Worm (Caenorhabditis elegans) whole organism, midembryonic: Measurements from ENCODE around the gene dcaf-1.

ENCODE experiments used
- T22C8.4 ChIP-seq: fragments of 200-800 bp; sonication (Bioruptor generic); IDR thresholded peaks from 2 replicates; pipeline ENCODE4 v1.3.6; 2022; ENCODE audit warnings: missing genetic modification characterization, missing compliant biosample characterization
- cog-1 ChIP-seq: sonication (generic microtip); optimal IDR thresholded peaks from 2 replicates; lab custom pipeline; 2016; ENCODE audit warnings: missing genetic modification characterization, missing compliant biosample characterization
- flt-1 ChIP-seq: fragments of 200-800 bp; sonication (Bioruptor generic); IDR thresholded peaks from 2 replicates; pipeline ENCODE4 v1.3.6; 2022; ENCODE audit warnings: missing genetic modification characterization, missing compliant biosample characterization
- klf-2 ChIP-seq: fragments of 200-800 bp; sonication (Bioruptor generic); conservative IDR thresholded peaks from 2 replicates; pipeline ENCODE4 v1.3.6; 2022; ENCODE audit warnings: missing genetic modification reagents, missing genetic modification characterization, missing compliant biosample characterization
- tab-1 ChIP-seq: fragments of 200-800 bp; sonication (Bioruptor generic); IDR thresholded peaks from 2 replicates; pipeline ENCODE4 v1.3.6; 2022; ENCODE audit warnings: missing genetic modification characterization, missing compliant biosample characterization
- ztf-23 ChIP-seq: fragments of 200-800 bp; sonication (Bioruptor generic); IDR thresholded peaks from 2 replicates; pipeline ENCODE4 v1.3.6; 2022; ENCODE audit warnings: missing genetic modification reagents, missing genetic modification characterization, missing compliant biosample characterization
- ztf-29 ChIP-seq: fragments of 200-800 bp; sonication (Bioruptor generic); IDR thresholded peaks from 2 replicates; pipeline ENCODE4 v1.3.6; 2022; ENCODE audit warnings: missing genetic modification reagents, missing genetic modification characterization, missing compliant biosample characterization

DNA sequence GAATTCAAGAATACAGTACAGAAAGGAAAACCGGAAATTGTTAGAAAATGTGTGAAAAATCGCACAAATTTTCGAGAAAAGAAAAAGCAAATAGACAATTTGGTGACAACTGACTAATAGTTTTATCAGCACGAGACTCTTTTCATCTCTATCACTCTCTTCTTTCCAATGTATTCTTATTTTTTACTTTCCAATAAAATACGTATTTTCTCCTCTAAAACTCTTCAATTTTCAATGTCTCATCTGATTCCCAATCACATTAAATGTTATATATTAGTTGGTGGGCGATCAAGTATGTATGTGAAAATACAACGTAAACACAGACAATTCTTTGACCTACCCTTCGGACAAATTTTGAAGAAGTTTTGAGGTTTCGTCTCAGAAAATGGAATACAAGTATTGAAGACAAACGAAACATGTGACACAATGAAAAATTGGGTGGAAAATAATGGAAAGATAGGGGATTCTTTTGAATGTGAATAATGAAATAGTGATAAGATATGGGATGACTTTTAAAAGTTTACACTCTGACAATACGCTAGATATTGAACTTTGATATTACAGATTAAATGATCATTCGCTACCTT is 30.8 kb upstream of the dcaf-1 start, which contains the start of gene cka-1:
- TF ChIP-seq ztf-23 (GFP tag; lab: Robert Waterston, UW) (no peak), flt-1 (GFP tag; lab: Robert Waterston, UW) (no peak), tab-1 (GFP tag; lab: Robert Waterston, UW) (no peak), T22C8.4 (GFP tag; lab: Robert Waterston, UW) (no peak), cog-1 (tag; lab: Kevin White, UChicago) (no peak), klf-2 (GFP tag; lab: Robert Waterston, UW) (no peak), ztf-29 (no peak)
